Fruit fly (Drosophila melanogaster) whole organism, embryonic: Measurements from ENCODE around the gene slp1.

Experiments used
- Abd-B ChIP-seq: fragments of 200-800 bp; sonication (Bioruptor generic); optimal IDR thresholded peaks from 2 replicates; lab custom pipeline; 2018; ENCODE audit warnings: missing biosample characterization, mild to moderate bottlenecking, missing genetic modification characterization, moderate library complexity
- Ada2b ChIP-seq: fragments of 200-800 bp; sonication (Bioruptor generic); IDR thresholded peaks from 2 replicates; pipeline ENCODE4 v1.3.6; 2022; ENCODE audit warnings: missing biosample characterization, missing genetic modification characterization
- Aef1 ChIP-seq: fragments of 200-800 bp; sonication (Bioruptor generic); IDR thresholded peaks from 3 replicates; pipeline ENCODE4 v1.3.6; 2022; ENCODE audit warnings: missing biosample characterization, missing genetic modification characterization
- Awh ChIP-seq: fragments of 200-800 bp; sonication (Bioruptor generic); IDR thresholded peaks from 2 replicates; pipeline ENCODE4, ENCODE4 v1.3.6; 2022; ENCODE audit warnings: missing biosample characterization, missing genetic modification characterization
- CG10267 ChIP-seq: fragments of 200-800 bp; sonication (Bioruptor generic); optimal IDR thresholded peaks from 2 replicates; lab custom pipeline; 2018; ENCODE audit warnings: missing biosample characterization, mild to moderate bottlenecking, missing genetic modification characterization, moderate library complexity
- CG10979 ChIP-seq: fragments of 200-800 bp; sonication (Bioruptor generic); optimal IDR thresholded peaks from 2 replicates; lab custom pipeline; 2018; ENCODE audit warnings: missing biosample characterization, mild to moderate bottlenecking, missing genetic modification characterization, moderate library complexity
- CG12219 ChIP-seq: fragments of 200-800 bp; sonication (Bioruptor generic); optimal IDR thresholded peaks from 3 replicates; lab custom pipeline; 2018; ENCODE audit warnings: missing biosample characterization, mild to moderate bottlenecking, missing genetic modification characterization
- CG12299 ChIP-seq: fragments of 200-800 bp; sonication (Bioruptor generic); optimal IDR thresholded peaks from 2 replicates; lab custom pipeline; 2018; ENCODE audit warnings: missing biosample characterization, mild to moderate bottlenecking, missing genetic modification characterization
- CG17361 ChIP-seq: fragments of 200-800 bp; sonication (Bioruptor generic); IDR thresholded peaks from 3 replicates; pipeline ENCODE4 v1.3.6; 2022; ENCODE audit warnings: missing biosample characterization, missing genetic modification characterization
- CG17802 ChIP-seq: fragments of 200-800 bp; sonication (Bioruptor generic); optimal IDR thresholded peaks from 2 replicates; lab custom pipeline; 2018; ENCODE audit warnings: missing biosample characterization, mild to moderate bottlenecking, missing genetic modification characterization, moderate library complexity
- CG31365 ChIP-seq: fragments of 200-800 bp; sonication (Bioruptor generic); optimal IDR thresholded peaks from 2 replicates; lab custom pipeline; 2018; ENCODE audit warnings: missing biosample characterization, mild to moderate bottlenecking, missing genetic modification characterization
- CG4424 ChIP-seq: fragments of 200-800 bp; sonication (Bioruptor generic); optimal IDR thresholded peaks from 3 replicates; lab custom pipeline; 2016; ENCODE audit warnings: missing biosample characterization, missing genetic modification characterization
- CG4854 ChIP-seq: fragments of 200-800 bp; sonication (Bioruptor generic); optimal IDR thresholded peaks from 2 replicates; lab custom pipeline; 2016; ENCODE audit warnings: missing biosample characterization, missing genetic modification characterization, inconsistent platforms
- CG6683 ChIP-seq: fragments of 200-800 bp; sonication (Bioruptor generic); optimal IDR thresholded peaks from 2 replicates; lab custom pipeline; 2017; ENCODE audit warnings: missing biosample characterization, mild to moderate bottlenecking, missing genetic modification characterization, missing genetic modification reagents
- CG7271 ChIP-seq: fragments of 200-800 bp; sonication (Bioruptor generic); optimal IDR thresholded peaks from 2 replicates; lab custom pipeline; 2018; ENCODE audit warnings: missing biosample characterization, mild to moderate bottlenecking, missing genetic modification characterization, moderate library complexity
- CG7556 ChIP-seq: fragments of 200-800 bp; sonication (Bioruptor generic); optimal IDR thresholded peaks from 2 replicates; lab custom pipeline; 2017; ENCODE audit warnings: missing biosample characterization, mild to moderate bottlenecking, missing genetic modification characterization
- CG7987 ChIP-seq: fragments of 200-800 bp; sonication (Bioruptor generic); optimal IDR thresholded peaks from 2 replicates; lab custom pipeline; 2018; ENCODE audit warnings: missing biosample characterization, mild to moderate bottlenecking, missing genetic modification characterization, moderate library complexity
- CTCF ChIP-seq: fragments of 200-800 bp; sonication (Bioruptor generic); optimal IDR thresholded peaks from 2 replicates; lab custom pipeline; 2017; ENCODE audit warnings: missing biosample characterization, mild to moderate bottlenecking, missing genetic modification characterization, moderate library complexity
- Dek ChIP-seq: fragments of 200-800 bp; sonication (Bioruptor generic); optimal IDR thresholded peaks from 3 replicates; lab custom pipeline; 2019; ENCODE audit warnings: missing biosample characterization, mild to moderate bottlenecking, missing genetic modification characterization, moderate library complexity
- Hr3 ChIP-seq: fragments of 200-800 bp; sonication (Bioruptor generic); optimal IDR thresholded peaks from 3 replicates; lab custom pipeline; 2016; ENCODE audit warnings: missing biosample characterization, missing genetic modification characterization
- Hsf ChIP-seq: fragments of 200-800 bp; sonication (Bioruptor generic); optimal IDR thresholded peaks from 3 replicates; lab custom pipeline; 2016; ENCODE audit warnings: missing biosample characterization, missing genetic modification characterization
- NC2α ChIP-seq: fragments of 200-800 bp; sonication (Bioruptor generic); optimal IDR thresholded peaks from 2 replicates; lab custom pipeline; 2016; ENCODE audit warnings: missing biosample characterization, missing genetic modification characterization
- Rx ChIP-seq: fragments of 200-800 bp; sonication (Bioruptor generic); IDR thresholded peaks from 2 replicates; pipeline ENCODE4 v1.3.6; 2022; ENCODE audit warnings: missing biosample characterization, missing genetic modification characterization
- Ssrp ChIP-seq: fragments of 200-800 bp; sonication (Bioruptor generic); optimal IDR thresholded peaks from 2 replicates; lab custom pipeline; 2018; ENCODE audit warnings: missing biosample characterization, mild to moderate bottlenecking, missing genetic modification characterization, moderate library complexity
- YL-1 ChIP-seq: fragments of 200-800 bp; sonication (Bioruptor generic); optimal IDR thresholded peaks from 3 replicates; lab custom pipeline; 2017; ENCODE audit warnings: missing biosample characterization, mild to moderate bottlenecking, missing genetic modification characterization
- ab ChIP-seq: fragments of 200-800 bp; sonication (Bioruptor generic); optimal IDR thresholded peaks from 2 replicates; lab custom pipeline; 2016; ENCODE audit warnings: missing biosample characterization, missing genetic modification characterization
- bab2 ChIP-seq: fragments of 200-800 bp; sonication (Bioruptor generic); optimal IDR thresholded peaks from 2 replicates; lab custom pipeline; 2016; ENCODE audit warnings: missing biosample characterization, missing genetic modification characterization
- btn ChIP-seq: fragments of 200-800 bp; sonication (Bioruptor generic); optimal IDR thresholded peaks from 2 replicates; lab custom pipeline; 2016; ENCODE audit warnings: missing biosample characterization, missing genetic modification characterization
- chm ChIP-seq: fragments of 200-800 bp; sonication (Bioruptor generic); IDR thresholded peaks from 2 replicates; pipeline ENCODE4 v1.3.6; 2022; ENCODE audit warnings: missing biosample characterization, missing genetic modification characterization
- crp ChIP-seq, 2 experiments: fragments of 200-800 bp; sonication (Bioruptor generic); optimal IDR thresholded peaks; 2 replicates in 1 of 2; 3 replicates in 1 of 2; lab custom pipeline; 2017; ENCODE audit warnings: missing biosample characterization in 2 of 2, missing genetic modification characterization in 2 of 2, mild to moderate bottlenecking in 1 of 2, moderate library complexity in 1 of 2
- eve ChIP-seq, 2 experiments: fragments of >200 bp; optimal IDR thresholded peaks; 2 replicates each; lab custom pipeline; 2017; ENCODE audit warnings: missing biosample characterization in 2 of 2, missing genetic modification characterization in 2 of 2
- fd64A ChIP-seq: fragments of 200-800 bp; sonication (Bioruptor generic); optimal IDR thresholded peaks from 3 replicates; lab custom pipeline; 2018; ENCODE audit warnings: missing biosample characterization, mild to moderate bottlenecking, missing genetic modification characterization
- gem ChIP-seq: fragments of 200-800 bp; sonication (Bioruptor generic); optimal IDR thresholded peaks from 2 replicates; lab custom pipeline; 2019; ENCODE audit warnings: missing biosample characterization, mild to moderate bottlenecking, missing genetic modification characterization, moderate library complexity
- gfzf ChIP-seq: fragments of 200-800 bp; sonication (Bioruptor generic); optimal IDR thresholded peaks from 2 replicates; lab custom pipeline; 2016; ENCODE audit warnings: missing biosample characterization, mild to moderate bottlenecking, missing genetic modification characterization, moderate library complexity
- hkb ChIP-seq, 2 experiments: fragments of 200-800 bp in 1 of 2; fragments of >200 bp in 1 of 2; sonication (Bioruptor generic) in 1 of 2; IDR thresholded peaks in 1 of 2; optimal IDR thresholded peaks in 1 of 2; 2 replicates each; pipeline versions ENCODE4 v1.3.6 to Lab custom; 2017 to 2022; ENCODE audit warnings: missing biosample characterization in 1 of 2, missing genetic modification characterization in 1 of 2
- jing ChIP-seq: fragments of 200-800 bp; sonication (Bioruptor generic); optimal IDR thresholded peaks from 2 replicates; lab custom pipeline; 2018; ENCODE audit warnings: missing biosample characterization, mild to moderate bottlenecking, missing genetic modification characterization
- knrl ChIP-seq: fragments of 200-800 bp; sonication (Bioruptor generic); IDR thresholded peaks from 3 replicates; pipeline ENCODE4 v1.3.6; 2022; ENCODE audit warnings: missing biosample characterization, missing genetic modification characterization; ENCODE audit not compliant: partially characterized antibody
- odd ChIP-seq: fragments of 200-800 bp; sonication (Bioruptor generic); optimal IDR thresholded peaks from 2 replicates; lab custom pipeline; 2017; ENCODE audit warnings: missing biosample characterization, mild to moderate bottlenecking, missing genetic modification characterization
- otp ChIP-seq: fragments of 200-800 bp; sonication (Bioruptor generic); IDR thresholded peaks from 3 replicates; pipeline ENCODE4, ENCODE4 v1.3.6; 2022; ENCODE audit warnings: missing biosample characterization, missing genetic modification characterization
- p53 ChIP-seq: fragments of 200-800 bp; sonication (Bioruptor generic); optimal IDR thresholded peaks from 2 replicates; lab custom pipeline; 2016; ENCODE audit warnings: missing biosample characterization, missing genetic modification characterization
- scrt ChIP-seq: fragments of 200-800 bp; sonication (Bioruptor generic); optimal IDR thresholded peaks from 2 replicates; lab custom pipeline; 2018; ENCODE audit warnings: missing biosample characterization, mild to moderate bottlenecking, missing genetic modification characterization, moderate library complexity
- seq ChIP-seq: fragments of 200-800 bp; sonication (Bioruptor generic); IDR thresholded peaks from 2 replicates; pipeline ENCODE4 v1.3.6; 2022; ENCODE audit warnings: missing biosample characterization, missing genetic modification characterization
- sna ChIP-seq: fragments of 200-800 bp; sonication (Bioruptor generic); IDR thresholded peaks from 2 replicates; pipeline ENCODE4 v1.3.6; 2022; ENCODE audit warnings: missing biosample characterization, missing genetic modification characterization; ENCODE audit not compliant: partially characterized antibody
- stc ChIP-seq: fragments of 200-800 bp; sonication (Bioruptor generic); IDR thresholded peaks from 2 replicates; pipeline ENCODE4 v1.3.6; 2022; ENCODE audit warnings: missing biosample characterization, missing genetic modification characterization
- stwl ChIP-seq: fragments of 200-800 bp; sonication (Bioruptor generic); optimal IDR thresholded peaks from 3 replicates; lab custom pipeline; 2018; ENCODE audit warnings: missing biosample characterization, mild to moderate bottlenecking, missing genetic modification characterization, moderate library complexity
- toy ChIP-seq: fragments of 200-800 bp; sonication (Bioruptor generic); IDR thresholded peaks from 2 replicates; pipeline ENCODE4 v1.3.6; 2022; ENCODE audit warnings: missing biosample characterization, missing genetic modification characterization
- unpg ChIP-seq: fragments of 200-800 bp; sonication (Bioruptor generic); optimal IDR thresholded peaks from 3 replicates; lab custom pipeline; 2018; ENCODE audit warnings: missing biosample characterization, mild to moderate bottlenecking, missing genetic modification characterization, moderate library complexity
- vnd ChIP-seq: fragments of 200-800 bp; sonication (Bioruptor generic); IDR thresholded peaks from 3 replicates; pipeline ENCODE4 v1.3.6; 2022; ENCODE audit warnings: missing biosample characterization, missing genetic modification characterization; ENCODE audit not compliant: partially characterized antibody

slp1 gene

DNA sequence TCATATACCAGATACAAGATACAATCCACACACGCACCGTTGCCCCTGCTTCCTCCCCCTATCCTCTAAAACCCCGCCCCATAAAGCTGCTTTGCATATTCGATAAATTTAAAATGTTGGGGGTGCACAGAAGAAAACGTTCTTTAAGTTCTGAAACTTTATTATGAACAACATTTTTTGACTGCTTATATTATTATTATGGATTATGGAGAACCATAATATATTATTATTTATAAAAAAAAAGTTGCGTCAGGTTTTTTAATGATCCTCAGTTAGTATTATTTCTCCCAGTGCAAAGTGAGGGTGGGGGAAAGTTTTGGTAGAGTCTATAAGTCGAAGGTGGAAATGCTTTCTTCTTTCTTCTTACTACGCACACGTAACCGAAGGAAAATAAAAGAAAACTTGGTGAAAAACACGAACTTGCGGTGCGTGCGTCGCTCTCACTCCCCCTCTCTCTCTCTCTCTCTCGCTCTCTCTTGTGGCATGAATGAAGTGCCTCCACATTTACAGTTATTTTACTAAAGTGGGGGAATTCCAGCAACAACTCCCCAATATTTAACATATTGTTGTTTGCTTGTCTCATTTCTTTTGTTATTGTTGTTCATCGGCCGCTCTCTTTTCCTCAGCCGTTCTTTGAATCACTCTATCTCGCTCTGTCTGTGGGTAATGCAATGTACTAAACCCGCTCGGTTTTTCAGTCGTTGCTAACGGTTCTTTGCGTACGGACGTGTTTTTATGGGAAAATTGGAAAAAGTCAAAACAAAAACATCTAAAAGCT lies 36.0 kb upstream of the slp1 start (continued):
- peak; percentile 82 for TF ChIP-seq CG4424 (GFP tag; lab: Kevin White, UChicago)
- no peak for TF ChIP-seq sna (GFP tag; lab: Robert Waterston, UW)
- peak; percentile 94 for TF ChIP-seq CG10979 (tag; lab: Kevin White, UChicago)
- peak; percentile 24 for TF ChIP-seq jing
- TF ChIP-seq hkb (optimal IDR thresholded peaks at IDR 0.05; lab: Kevin White, UChicago): no peak
- peak; percentile 89 for TF ChIP-seq hkb (GFP tag; IDR thresholded peaks at IDR 0.05; lab: Robert Waterston, UW)
- TF ChIP-seq eve (GFP tag; optimal IDR thresholded peaks at IDR 0.05; lab: Kevin White, UChicago): peak in 1 of 2 experiments; percentile 17
- TF ChIP-seq NC2α (GFP tag; lab: Kevin White, UChicago): no peak
- peak; percentile 96 for TF ChIP-seq gem
- peak; percentile 32 for TF ChIP-seq CG7271 (tag; lab: Kevin White, UChicago)
- TF ChIP-seq vnd (GFP tag; lab: Robert Waterston, UW): no peak
- peak; percentile 87 for TF ChIP-seq Ssrp (tag; lab: Kevin White, UChicago)
- TF ChIP-seq Dek (tag; lab: Kevin White, UChicago): peak; percentile 70
- TF ChIP-seq Hr3 (GFP tag; lab: Kevin White, UChicago): peak; percentile 84
- TF ChIP-seq p53 (GFP tag; lab: Kevin White, UChicago): no peak
- peak; percentile 81 for TF ChIP-seq chm (GFP tag; lab: Robert Waterston, UW)
- peak; percentile 75 for TF ChIP-seq Abd-B (GFP tag; lab: Kevin White, UChicago)
- TF ChIP-seq CG6683 (GFP tag; lab: Kevin White, UChicago): peak; percentile 29
- TF ChIP-seq CG12219 (GFP tag; lab: Kevin White, UChicago): peak; percentile 16
- peak; percentile 5 for TF ChIP-seq YL-1 (GFP tag; lab: Kevin White, UChicago)
- peak; percentile 84 for TF ChIP-seq CG10267 (tag; lab: Kevin White, UChicago)
- no peak for TF ChIP-seq ab (GFP tag; lab: Kevin White, UChicago)
- TF ChIP-seq Aef1 (GFP tag; lab: Robert Waterston, UW): peak; percentile 56
- peak; percentile 59 for TF ChIP-seq CG17802 (tag; lab: Kevin White, UChicago)
- no peak for TF ChIP-seq gfzf (GFP tag; lab: Kevin White, UChicago)
- no peak for TF ChIP-seq CG4854 (GFP tag; lab: Kevin White, UChicago)
- TF ChIP-seq Ada2b (GFP tag; lab: Robert Waterston, UW): peak; percentile 65; the same call in 1 of the 2 replicates
- TF ChIP-seq odd (GFP tag; lab: Kevin White, UChicago): peak; percentile 24
- peak; percentile 93 for TF ChIP-seq Awh (GFP tag; lab: Robert Waterston, UW)
- peak; percentile 91 for TF ChIP-seq CG17361 (GFP tag; lab: Robert Waterston, UW)
- TF ChIP-seq stwl (tag; lab: Kevin White, UChicago): peak; percentile 6
- TF ChIP-seq CTCF: peak; percentile 46
- TF ChIP-seq knrl (GFP tag; lab: Robert Waterston, UW): no peak; the same call in 2 of the 3 replicates
- peak; percentile 7 for TF ChIP-seq CG7987
- TF ChIP-seq Rx (GFP tag; lab: Robert Waterston, UW): peak; percentile 55
- no peak for TF ChIP-seq CG31365 (tag; lab: Kevin White, UChicago)
- peak; percentile 40 for TF ChIP-seq CG12299 (tag; lab: Kevin White, UChicago)
- TF ChIP-seq stc: peak; percentile 76
- TF ChIP-seq otp (GFP tag; lab: Robert Waterston, UW): peak; percentile 73; the same call in 2 of the 3 replicates
- peak in 1 of 2 experiments; percentile 11 for TF ChIP-seq crp (GFP tag; optimal IDR thresholded peaks at IDR 0.05; lab: Kevin White, UChicago)
- peak; percentile 21 for TF ChIP-seq scrt (GFP tag; lab: Kevin White, UChicago)
- peak; percentile 32 for TF ChIP-seq fd64A (GFP tag; lab: Kevin White, UChicago)
- TF ChIP-seq bab2: no peak
- 0 out of 2 replicates have a peak, but pooled peaks have one; percentile 7 for TF ChIP-seq seq (GFP tag; lab: Robert Waterston, UW)
- no peak for TF ChIP-seq btn (GFP tag; lab: Kevin White, UChicago)
- peak; percentile 85 for TF ChIP-seq unpg (GFP tag; lab: Kevin White, UChicago)
- TF ChIP-seq Hsf (GFP tag; lab: Kevin White, UChicago): peak; percentile 10
- no peak for TF ChIP-seq toy (GFP tag; lab: Robert Waterston, UW)
- peak; percentile 86 for TF ChIP-seq CG7556 (GFP tag; lab: Kevin White, UChicago)
